Worm (Caenorhabditis elegans) whole organism, mixed stage, embryonic: ENCODE results near the gene C33F10.1.

Source experiments
- M03D4.4 ChIP-seq: sonication (generic microtip); optimal IDR thresholded peaks from 2 replicates; lab custom pipeline; 2017; ENCODE audit warnings: mild to moderate bottlenecking, missing genetic modification characterization, missing compliant biosample characterization
- bed-3 ChIP-seq: fragments of 200-800 bp; sonication (Bioruptor generic); optimal IDR thresholded peaks from 3 replicates; lab custom pipeline; 2018; ENCODE audit warnings: mild to moderate bottlenecking, missing genetic modification characterization, moderate library complexity, missing compliant biosample characterization
- blmp-1 ChIP-seq: fragments of 150-350 bp; optimal IDR thresholded peaks from 2 replicates; lab custom pipeline; 2014; ENCODE audit warnings: missing biosample characterization, missing genetic modification characterization
- ceh-43 ChIP-seq: fragments of 200-800 bp; sonication (Bioruptor generic); optimal IDR thresholded peaks from 2 replicates; lab custom pipeline; 2018; ENCODE audit warnings: mild to moderate bottlenecking, missing genetic modification characterization, moderate library complexity, missing compliant biosample characterization
- ceh-83 ChIP-seq: fragments of 200-800 bp; sonication (Bioruptor generic); optimal IDR thresholded peaks from 2 replicates; lab custom pipeline; 2018; ENCODE audit warnings: mild to moderate bottlenecking, missing genetic modification characterization, missing compliant biosample characterization
- ces-1 ChIP-seq: fragments of 150-350 bp; optimal IDR thresholded peaks from 2 replicates; lab custom pipeline; 2014; ENCODE audit warnings: missing biosample characterization, missing genetic modification reagents, missing genetic modification characterization
- drap-1 ChIP-seq: fragments of 200-800 bp; sonication (Bioruptor generic); optimal IDR thresholded peaks from 3 replicates; lab custom pipeline; 2018; ENCODE audit warnings: mild to moderate bottlenecking, missing genetic modification characterization, missing compliant biosample characterization
- elt-1 ChIP-seq: sonication (generic microtip); optimal IDR thresholded peaks from 2 replicates; lab custom pipeline; 2017; ENCODE audit warnings: missing genetic modification characterization, mild to moderate bottlenecking, missing compliant biosample characterization, antibody characterized with exemption, moderate library complexity, borderline replicate concordance; ENCODE audit not compliant: insufficient read depth
- elt-3 ChIP-seq: fragments of 150-350 bp; optimal IDR thresholded peaks from 2 replicates; lab custom pipeline; 2014; ENCODE audit warnings: missing biosample characterization, missing genetic modification characterization
- flh-1 ChIP-seq: fragments of 200-800 bp; sonication (Bioruptor generic); optimal IDR thresholded peaks from 2 replicates; lab custom pipeline; 2018; ENCODE audit warnings: mild to moderate bottlenecking, missing genetic modification characterization, moderate library complexity, missing compliant biosample characterization
- ham-2 ChIP-seq: fragments of 200-800 bp; sonication (Bioruptor generic); optimal IDR thresholded peaks from 2 replicates; lab custom pipeline; 2018; ENCODE audit warnings: mild to moderate bottlenecking, missing genetic modification characterization, missing compliant biosample characterization
- hlh-1 ChIP-seq: fragments of 150-350 bp; optimal IDR thresholded peaks from 2 replicates; lab custom pipeline; 2014; ENCODE audit warnings: missing biosample characterization, missing genetic modification reagents, missing genetic modification characterization
- lin-13 ChIP-seq: fragments of 150-350 bp; optimal IDR thresholded peaks from 2 replicates; lab custom pipeline; 2014; ENCODE audit warnings: missing biosample characterization, missing genetic modification characterization
- lin-32 ChIP-seq: fragments of 200-800 bp; sonication (Bioruptor generic); optimal IDR thresholded peaks from 2 replicates; lab custom pipeline; 2018; ENCODE audit warnings: mild to moderate bottlenecking, missing genetic modification characterization, missing compliant biosample characterization
- lsy-2 ChIP-seq: fragments of 150-350 bp; optimal IDR thresholded peaks from 2 replicates; lab custom pipeline; 2014; ENCODE audit warnings: missing biosample characterization, missing genetic modification characterization
- mab-5 ChIP-seq: fragments of 150-350 bp; optimal IDR thresholded peaks from 2 replicates; lab custom pipeline; 2014; ENCODE audit warnings: missing biosample characterization, missing genetic modification characterization
- mep-1 ChIP-seq: fragments of 150-350 bp; optimal IDR thresholded peaks from 2 replicates; lab custom pipeline; 2017; ENCODE audit warnings: missing biosample characterization, missing genetic modification reagents, missing genetic modification characterization, inconsistent platforms
- mls-2 ChIP-seq: sonication (generic microtip); optimal IDR thresholded peaks from 2 replicates; lab custom pipeline; 2016; ENCODE audit warnings: mild to moderate bottlenecking, missing genetic modification characterization, moderate library complexity, missing compliant biosample characterization
- nhr-12 ChIP-seq: fragments of 150-350 bp; optimal IDR thresholded peaks from 2 replicates; lab custom pipeline; 2014; ENCODE audit warnings: missing biosample characterization, missing genetic modification characterization
- nhr-2 ChIP-seq: fragments of 150-350 bp; optimal IDR thresholded peaks from 2 replicates; lab custom pipeline; 2014; ENCODE audit warnings: missing biosample characterization, missing genetic modification characterization
- nhr-237 ChIP-seq: fragments of 150-350 bp; optimal IDR thresholded peaks from 2 replicates; lab custom pipeline; 2014; ENCODE audit warnings: missing biosample characterization, missing genetic modification characterization
- nhr-28 ChIP-seq: fragments of 150-350 bp; optimal IDR thresholded peaks from 2 replicates; lab custom pipeline; 2014; ENCODE audit warnings: missing biosample characterization, missing genetic modification characterization
- nhr-76 ChIP-seq: sonication (generic microtip); optimal IDR thresholded peaks from 2 replicates; lab custom pipeline; 2017; ENCODE audit warnings: missing biosample characterization, missing genetic modification characterization
- pha-4 ChIP-seq: fragments of 150-350 bp; optimal IDR thresholded peaks from 2 replicates; lab custom pipeline; 2018; ENCODE audit warnings: missing biosample characterization, missing genetic modification reagents, missing genetic modification characterization
- sem-2 ChIP-seq: fragments of 200-800 bp; sonication (Bioruptor generic); optimal IDR thresholded peaks from 2 replicates; lab custom pipeline; 2018; ENCODE audit warnings: mild to moderate bottlenecking, missing genetic modification characterization, missing compliant biosample characterization
- snpc-4 ChIP-seq: fragments of 150-350 bp; optimal IDR thresholded peaks from 2 replicates; lab custom pipeline; 2014; ENCODE audit warnings: missing biosample characterization, missing genetic modification characterization
- sptf-1 ChIP-seq: sonication (generic microtip); optimal IDR thresholded peaks from 2 replicates; lab custom pipeline; 2017; ENCODE audit warnings: mild to moderate bottlenecking, missing genetic modification characterization, moderate library complexity, missing compliant biosample characterization
- tbx-8 ChIP-seq: fragments of 200-800 bp; sonication (Bioruptor generic); optimal IDR thresholded peaks from 2 replicates; lab custom pipeline; 2018; ENCODE audit warnings: mild to moderate bottlenecking, missing genetic modification characterization, moderate library complexity, missing compliant biosample characterization
- unc-120 ChIP-seq: sonication (generic microtip); optimal IDR thresholded peaks from 2 replicates; lab custom pipeline; 2017; ENCODE audit warnings: missing genetic modification characterization, missing compliant biosample characterization; ENCODE audit not compliant: poor library complexity, severe bottlenecking
- unc-39 ChIP-seq: fragments of 150-350 bp; optimal IDR thresholded peaks from 2 replicates; lab custom pipeline; 2014; ENCODE audit warnings: missing biosample characterization, missing genetic modification characterization
- unc-62 ChIP-seq: fragments of 150-350 bp; optimal IDR thresholded peaks from 2 replicates; lab custom pipeline; 2014; ENCODE audit warnings: missing biosample characterization, missing genetic modification reagents, missing genetic modification characterization
- ztf-11 ChIP-seq: fragments of 150-350 bp; optimal IDR thresholded peaks from 2 replicates; lab custom pipeline; 2014; ENCODE audit warnings: missing biosample characterization, missing genetic modification characterization

C33F10.1 gene

ce11 chrII:4791272-4791671 lies 43.6 kb upstream of the C33F10.1 start, which contains the start of gene F26G1.1 (continued):
- TF ChIP-seq elt-1 (tag; lab: Kevin White, UChicago): no peak
- no peak for TF ChIP-seq bed-3 (GFP tag; lab: Kevin White, UChicago)
- no peak for TF ChIP-seq flh-1 (GFP tag; lab: Kevin White, UChicago)
- TF ChIP-seq, all 35 proteins: peak for 6

DNA sequence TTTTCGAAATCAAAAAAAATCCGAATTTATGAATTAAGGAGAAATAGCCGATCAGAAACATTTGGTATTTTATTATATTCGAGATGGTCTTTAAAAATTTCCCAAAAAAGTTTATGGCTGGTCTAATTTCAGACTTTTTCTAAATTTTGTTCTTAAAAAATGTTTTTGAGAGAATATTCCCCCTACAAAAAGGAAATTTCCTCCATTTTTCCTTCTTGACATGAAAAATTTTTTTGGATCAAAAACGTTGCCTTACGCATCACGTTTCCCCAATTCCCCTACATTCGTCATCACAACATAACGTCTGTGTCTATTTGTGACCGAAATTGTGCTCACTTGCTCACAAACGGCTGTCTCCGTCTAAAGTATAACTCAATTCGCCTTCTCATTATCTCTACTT lies 41.5 kb upstream of the C33F10.1 start:
- TF ChIP-seq nhr-12 (tag; lab: Kevin White, UChicago): no peak
- no peak for TF ChIP-seq sptf-1 (tag; lab: Kevin White, UChicago)
- no peak for TF ChIP-seq mab-5 (tag; lab: Kevin White, UChicago)
- TF ChIP-seq nhr-2 (tag; lab: Kevin White, UChicago): no peak
- TF ChIP-seq tbx-8 (GFP tag; lab: Kevin White, UChicago): no peak
- TF ChIP-seq blmp-1: no peak
- no peak for TF ChIP-seq ztf-11 (tag; lab: Kevin White, UChicago)
- TF ChIP-seq flh-1 (GFP tag; lab: Kevin White, UChicago): no peak
- no peak for TF ChIP-seq ces-1 (GFP tag; lab: Kevin White, UChicago)
- no peak for TF ChIP-seq ceh-43 (GFP tag; lab: Kevin White, UChicago)
- TF ChIP-seq drap-1 (GFP tag; lab: Kevin White, UChicago): no peak
- no peak for TF ChIP-seq unc-39
- no peak for TF ChIP-seq nhr-237 (tag; lab: Kevin White, UChicago)
- TF ChIP-seq unc-120 (tag; lab: Kevin White, UChicago): no peak
- no peak for TF ChIP-seq mls-2 (tag; lab: Kevin White, UChicago)
- TF ChIP-seq, all 35 proteins: peak for 0

ce11 chrII:4795461-4795860 lies 39.4 kb upstream of the C33F10.1 start, which contains the start of gene C33F10.4:
C33F10.4 (plus strand) TSS chrII:4795761.
- no peak for TF ChIP-seq sem-2
- no peak for TF ChIP-seq elt-3

- TF ChIP-seq elt-3 (no peak), nhr-12 (tag; lab: Kevin White, UChicago) (no peak), pha-4 (no peak), hlh-1 (tag; lab: Kevin White, UChicago) (no peak), lin-13 (no peak), sptf-1 (tag; lab: Kevin White, UChicago) (no peak)
Observed at ce11 chrII:4797071-4797470, 37.8 kb upstream of the C33F10.1 start, which contains the start of gene C33F10.14. C33F10.14 (plus strand) TSS chrII:4797371.

- TF ChIP-seq nhr-28 (tag; lab: Kevin White, UChicago) (no peak), ham-2 (GFP tag; lab: Kevin White, UChicago) (no peak), mep-1 (tag; lab: Kevin White, UChicago) (no peak), nhr-2 (tag; lab: Kevin White, UChicago) (no peak), snpc-4 (tag; lab: Kevin White, UChicago) (no peak), blmp-1 (no peak), elt-3 (no peak), sptf-1 (tag; lab: Kevin White, UChicago) (no peak), nhr-12 (tag; lab: Kevin White, UChicago) (no peak), bed-3 (GFP tag; lab: Kevin White, UChicago) (no peak), ceh-83 (GFP tag; lab: Kevin White, UChicago) (no peak), lin-32 (GFP tag; lab: Kevin White, UChicago) (no peak), ztf-11 (tag; lab: Kevin White, UChicago) (no peak), sem-2 (no peak), unc-120 (tag; lab: Kevin White, UChicago) (no peak), M03D4.4 (tag; lab: Kevin White, UChicago) (no peak)
Observed at ce11 chrII:4800524-4800923, 34.3 kb upstream of the C33F10.1 start.

DNA sequence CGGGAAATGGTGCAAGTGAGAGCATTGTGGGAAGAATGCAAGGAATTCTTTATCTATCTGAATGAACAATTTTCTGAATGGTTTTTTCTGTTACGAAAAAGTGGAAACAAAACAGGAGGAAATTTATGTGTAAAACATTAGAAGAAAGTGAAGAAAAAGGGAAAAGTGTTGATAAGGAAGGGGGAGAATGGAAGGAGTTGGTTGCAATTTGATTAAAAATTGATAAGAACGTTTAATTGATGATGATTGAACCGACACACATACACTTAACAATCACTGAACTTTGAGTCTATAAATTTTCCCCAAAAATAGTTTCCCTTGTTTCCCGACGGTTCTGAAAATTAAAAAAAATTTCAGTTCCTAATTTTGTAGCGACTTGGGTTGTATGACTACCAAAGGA lies 31.9 kb upstream of the C33F10.1 start:
- TF ChIP-seq lsy-2 (tag; lab: Kevin White, UChicago) (no peak), ceh-83 (GFP tag; lab: Kevin White, UChicago) (no peak), pha-4 (no peak), nhr-28 (tag; lab: Kevin White, UChicago) (no peak), nhr-237 (tag; lab: Kevin White, UChicago) (no peak), lin-32 (GFP tag; lab: Kevin White, UChicago) (no peak), unc-62 (GFP tag; lab: Kevin White, UChicago) (no peak), ceh-43 (GFP tag; lab: Kevin White, UChicago) (no peak), unc-120 (tag; lab: Kevin White, UChicago) (no peak), tbx-8 (GFP tag; lab: Kevin White, UChicago) (no peak), sptf-1 (tag; lab: Kevin White, UChicago) (no peak), mep-1 (tag; lab: Kevin White, UChicago) (no peak), nhr-76 (tag; lab: Kevin White, UChicago) (no peak), ztf-11 (tag; lab: Kevin White, UChicago) (no peak)
